Worm (Caenorhabditis elegans): Measurements from ENCODE around the gene srj-44.

DNA sequence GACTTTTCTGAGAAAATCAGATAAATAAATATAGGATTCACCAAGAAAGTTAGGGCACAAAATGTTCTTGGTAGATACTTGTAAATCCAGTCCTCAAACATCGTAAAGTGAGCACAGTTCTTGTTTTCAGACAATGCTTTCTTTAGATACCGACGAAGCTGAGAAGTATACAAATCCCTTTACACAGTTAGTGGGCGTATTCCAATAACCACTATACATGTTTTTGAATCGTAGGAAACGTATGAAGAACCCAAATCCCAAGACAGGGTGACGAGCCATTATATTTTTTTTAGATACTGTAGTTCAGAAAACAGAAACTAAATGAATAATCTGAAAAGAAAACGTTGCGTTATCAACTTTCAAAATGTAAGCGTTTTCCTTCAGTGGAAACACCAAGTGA is at the start of gene srj-44:
- TF ChIP-seq nhr-12 (tag; optimal IDR thresholded peaks at IDR 0.05) (no peak), unc-130 (tag; optimal IDR thresholded peaks at IDR 0.05) (no peak), ceh-8 (GFP tag; optimal IDR thresholded peaks at IDR 0.05) (no peak)

All from whole organism, L1 larva.